Fruit fly (Drosophila melanogaster) whole organism, embryonic: ENCODE measurements around the gene CG34238.

Experiments
- CG10543 ChIP-seq: fragments of 200-800 bp; sonication (Bioruptor generic); optimal IDR thresholded peaks from 3 replicates; lab custom pipeline; 2017; ENCODE audit warnings: missing biosample characterization, mild to moderate bottlenecking, missing genetic modification characterization, moderate library complexity
- CG12744 ChIP-seq: fragments of 200-800 bp; sonication (Bioruptor generic); optimal IDR thresholded peaks from 2 replicates; lab custom pipeline; 2016; ENCODE audit warnings: missing biosample characterization, missing genetic modification characterization
- CG17328 ChIP-seq: fragments of 200-800 bp; sonication (Bioruptor generic); IDR thresholded peaks from 2 replicates; pipeline ENCODE4 v1.3.6; 2022; ENCODE audit warnings: missing biosample characterization, missing genetic modification characterization
- CG6854 ChIP-seq: fragments of 200-800 bp; sonication (Bioruptor generic); optimal IDR thresholded peaks from 3 replicates; lab custom pipeline; 2017; ENCODE audit warnings: missing biosample characterization, mild to moderate bottlenecking, missing genetic modification characterization
- CG8089 ChIP-seq: fragments of 200-800 bp; sonication (Bioruptor generic); optimal IDR thresholded peaks from 3 replicates; lab custom pipeline; 2016; ENCODE audit warnings: missing biosample characterization, missing genetic modification characterization
- Dek ChIP-seq: fragments of 200-800 bp; sonication (Bioruptor generic); optimal IDR thresholded peaks from 3 replicates; lab custom pipeline; 2019; ENCODE audit warnings: missing biosample characterization, mild to moderate bottlenecking, missing genetic modification characterization, moderate library complexity
- Fer2 ChIP-seq: fragments of 200-800 bp; sonication (Bioruptor generic); optimal IDR thresholded peaks from 2 replicates; lab custom pipeline; 2018; ENCODE audit warnings: missing biosample characterization, mild to moderate bottlenecking, missing genetic modification characterization, moderate library complexity
- Stat92E ChIP-seq, 3 experiments: fragments of >200 bp in 2 of 3; fragments of 200-800 bp in 1 of 3; sonication (Bioruptor generic) in 1 of 3; optimal IDR thresholded peaks; 2 replicates each; lab custom pipeline; 2017 to 2019; ENCODE audit warnings: missing biosample characterization in 3 of 3, missing genetic modification characterization in 3 of 3, mild to moderate bottlenecking in 1 of 3, moderate library complexity in 1 of 3
- Tbp ChIP-seq: fragments of >200 bp; optimal IDR thresholded peaks from 2 replicates; lab custom pipeline; 2018; ENCODE audit warnings: missing biosample characterization, missing genetic modification characterization
- ase ChIP-seq: fragments of 200-800 bp; sonication (Bioruptor generic); IDR thresholded peaks from 3 replicates; pipeline ENCODE4 v1.3.6; 2022; ENCODE audit warnings: missing biosample characterization, missing genetic modification characterization
- sob ChIP-seq: fragments of 200-800 bp; sonication (Bioruptor generic); IDR thresholded peaks from 2 replicates; pipeline ENCODE4 v1.3.6; 2022; ENCODE audit warnings: missing biosample characterization, missing genetic modification characterization

DNA sequence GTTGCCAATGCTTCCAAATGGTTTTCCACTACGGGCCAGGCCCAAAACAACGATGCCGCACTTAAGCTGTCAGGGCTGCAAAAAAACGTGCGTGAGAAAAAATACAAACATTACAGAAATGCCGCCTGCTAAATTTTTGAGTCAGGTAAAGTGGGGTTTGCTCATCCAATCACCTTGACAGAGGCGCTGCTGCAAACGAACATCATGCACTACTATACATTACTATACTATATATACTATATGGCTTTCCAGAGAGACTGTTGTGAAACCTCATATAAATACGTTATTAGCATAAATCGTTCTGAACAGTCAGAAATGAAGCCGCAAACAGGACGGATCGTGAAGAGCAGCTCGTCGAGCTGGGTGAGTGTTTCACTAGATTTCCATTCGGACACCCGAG lies 16.9 kb downstream of the CG34238 start, which contains the start of gene CG14153:
- TF ChIP-seq CG8089 (GFP tag; lab: Kevin White, UChicago): no peak
- TF ChIP-seq CG6854 (GFP tag; lab: Kevin White, UChicago): no peak
- TF ChIP-seq Fer2 (tag; lab: Kevin White, UChicago): no peak
- no peak for TF ChIP-seq CG12744 (GFP tag; lab: Kevin White, UChicago)
- TF ChIP-seq CG10543 (GFP tag; lab: Kevin White, UChicago): no peak
- no peak for TF ChIP-seq Stat92E (GFP tag; optimal IDR thresholded peaks at IDR 0.05; lab: Kevin White, UChicago)
- no peak for TF ChIP-seq sob (GFP tag; lab: Robert Waterston, UW)
- no peak for TF ChIP-seq CG17328
- TF ChIP-seq Tbp (GFP tag; lab: Kevin White, UChicago): no peak
- no peak for TF ChIP-seq ase (GFP tag; lab: Robert Waterston, UW)
- no peak for TF ChIP-seq Dek (tag; lab: Kevin White, UChicago)
